Worm (Caenorhabditis elegans): ENCODE data around the gene C02F5.14.
A peak's percentile ranks its signal among the peaks of the same experiment; 100 is the strongest.

The C02F5.14 gene

ce11 chrIII:8235880-8236279, 566 bp upstream of the C02F5.14 start, which contains the start of gene C02F5.5 (continued):
- no peak for TF ChIP-seq pqm-1 (tag; optimal IDR thresholded peaks at IDR 0.05)

- TF ChIP-seq ama-1 (optimal IDR thresholded peaks at IDR 0.05): peak; percentile 22
- peak; percentile 3 for TF ChIP-seq irx-1 (tag; optimal IDR thresholded peaks at IDR 0.05)
- TF ChIP-seq lsy-2 (tag; optimal IDR thresholded peaks at IDR 0.05): peak in 1 of 2 experiments; percentile 15
- TF ChIP-seq nhr-47 (tag; optimal IDR thresholded peaks at IDR 0.05): peak; percentile 4
- no peak for TF ChIP-seq lir-3 (tag; optimal IDR thresholded peaks at IDR 0.05; ENCODE audit: poor library complexity)
- no peak for TF ChIP-seq zag-1 (tag; optimal IDR thresholded peaks at IDR 0.05)
- no peak for TF ChIP-seq efl-1 (optimal IDR thresholded peaks at IDR 0.05)
- TF ChIP-seq efl-1 (GFP tag; optimal IDR thresholded peaks at IDR 0.05 in 1 of 2): peak in 1 of 2 experiments; percentile 90
- TF ChIP-seq sox-4 (tag; optimal IDR thresholded peaks at IDR 0.05): no peak
- TF ChIP-seq pax-3 (tag; optimal IDR thresholded peaks at IDR 0.05): no peak
- no peak for TF ChIP-seq C34B4.2 (tag; optimal IDR thresholded peaks at IDR 0.05)
Observed at ce11 chrIII:8232634-8233033, 2.7 kb downstream of the C02F5.14 start, which contains the start of gene henn-1. Gene henn-1, plus strand, starts transcription at chrIII:8232651.

ce11 chrIII:8229480-8229879, 5.8 kb downstream of the C02F5.14 start:
- no peak for TF ChIP-seq nhr-76 (tag; optimal IDR thresholded peaks at IDR 0.05)
- TF ChIP-seq hpl-2 (GFP tag; optimal IDR thresholded peaks at IDR 0.05): no peak
- no peak for TF ChIP-seq unc-30 (tag; optimal IDR thresholded peaks at IDR 0.05)
- TF ChIP-seq sox-4 (tag; optimal IDR thresholded peaks at IDR 0.05): peak; percentile 1
- peak; percentile 23 for TF ChIP-seq pax-3 (tag; optimal IDR thresholded peaks at IDR 0.05)
- no peak for TF ChIP-seq hlh-17 (GFP tag; optimal IDR thresholded peaks at IDR 0.05; ENCODE audit: borderline replicate concordance)
- no peak for TF ChIP-seq dpl-1 (GFP tag; optimal IDR thresholded peaks at IDR 0.05)
- no peak for TF ChIP-seq nhr-237 (tag; optimal IDR thresholded peaks at IDR 0.05)
- peak; percentile 73 for TF ChIP-seq nhr-71 (tag; optimal IDR thresholded peaks at IDR 0.05)
- no peak for TF ChIP-seq zip-4 (GFP tag; optimal IDR thresholded peaks at IDR 0.05)
- no peak for TF ChIP-seq lin-35 (GFP tag; optimal IDR thresholded peaks at IDR 0.05)
- TF ChIP-seq swsn-7 (tag; optimal IDR thresholded peaks at IDR 0.05): peak; percentile 43
- no peak for TF ChIP-seq pqm-1 (tag; optimal IDR thresholded peaks at IDR 0.05)
- TF ChIP-seq unc-130 (tag; optimal IDR thresholded peaks at IDR 0.05): no peak
- TF ChIP-seq vab-15 (tag; optimal IDR thresholded peaks at IDR 0.05): no peak
- TF ChIP-seq efl-1 (optimal IDR thresholded peaks at IDR 0.05): no peak
- no peak for TF ChIP-seq efl-1 (GFP tag; optimal IDR thresholded peaks at IDR 0.05 in 1 of 2)
- TF ChIP-seq zag-1 (tag; optimal IDR thresholded peaks at IDR 0.05): no peak
- no peak for TF ChIP-seq ceh-88 (GFP tag; IDR thresholded peaks at IDR 0.05)
- TF ChIP-seq grh-1 (GFP tag; IDR thresholded peaks at IDR 0.05): no peak
- no peak for TF ChIP-seq lin-39 (tag; optimal IDR thresholded peaks at IDR 0.05)
- no peak for TF ChIP-seq snu-23 (GFP tag; optimal IDR thresholded peaks at IDR 0.05)
- TF ChIP-seq unc-62 (GFP tag; optimal IDR thresholded peaks at IDR 0.05): no peak
- no peak for TF ChIP-seq alr-1 (tag; optimal IDR thresholded peaks at IDR 0.05; ENCODE audit: borderline replicate concordance)
- no peak for TF ChIP-seq hlh-4 (tag; optimal IDR thresholded peaks at IDR 0.05)
- no peak for TF ChIP-seq nhr-84 (tag; optimal IDR thresholded peaks at IDR 0.05)
- TF ChIP-seq nhr-11 (tag; optimal IDR thresholded peaks at IDR 0.05): peak; percentile 45
- TF ChIP-seq nhr-85 (tag): no peak
- no peak for TF ChIP-seq sup-37 (GFP tag; optimal IDR thresholded peaks at IDR 0.05)
- no peak for TF ChIP-seq mep-1 (tag; optimal IDR thresholded peaks at IDR 0.05)
- no peak for TF ChIP-seq lin-15B (tag; optimal IDR thresholded peaks at IDR 0.05)
- TF ChIP-seq fkh-8 (tag; optimal IDR thresholded peaks at IDR 0.05): peak; percentile 71
- no peak for TF ChIP-seq irx-1 (tag; optimal IDR thresholded peaks at IDR 0.05)
- peak; percentile 91 for TF ChIP-seq unc-86 (tag; optimal IDR thresholded peaks at IDR 0.05)
- no peak for TF ChIP-seq ces-1 (GFP tag; optimal IDR thresholded peaks at IDR 0.05)
- no peak for TF ChIP-seq elt-2 (tag; optimal IDR thresholded peaks at IDR 0.05)
- TF ChIP-seq ceh-63 (GFP tag; optimal IDR thresholded peaks at IDR 0.05): no peak
- TF ChIP-seq mdl-1 (tag; optimal IDR thresholded peaks at IDR 0.05): no peak
- TF ChIP-seq nhr-47 (tag; optimal IDR thresholded peaks at IDR 0.05): peak; percentile 70
- TF ChIP-seq xbp-1 (tag; optimal IDR thresholded peaks at IDR 0.05): no peak
- TF ChIP-seq nhr-12 (tag; optimal IDR thresholded peaks at IDR 0.05): no peak
- no peak for TF ChIP-seq fkh-4 (tag; optimal IDR thresholded peaks at IDR 0.05; ENCODE audit: borderline replicate concordance)
- TF ChIP-seq aha-1 (tag; optimal IDR thresholded peaks at IDR 0.05): no peak
- peak; percentile 45 for TF ChIP-seq ztf-4 (tag; optimal IDR thresholded peaks at IDR 0.05)
- no peak for TF ChIP-seq tbx-2 (tag; optimal IDR thresholded peaks at IDR 0.05)

All from whole organism, L1 larva.